Fruit fly (Drosophila melanogaster) whole organism, wandering third instar larva: Measurements from ENCODE around the gene bru3.

Experiments used
- Abd-B ChIP-seq: fragments of >200 bp; optimal IDR thresholded peaks from 2 replicates; lab custom pipeline; 2017; ENCODE audit warnings: missing biosample characterization, missing genetic modification characterization
- Dfd ChIP-seq: fragments of >200 bp; optimal IDR thresholded peaks from 2 replicates; lab custom pipeline; 2017; ENCODE audit warnings: missing biosample characterization, missing genetic modification characterization
- dmrt93B ChIP-seq: fragments of 200-800 bp; sonication (Bioruptor generic); optimal IDR thresholded peaks from 2 replicates; lab custom pipeline; 2018; ENCODE audit warnings: missing biosample characterization, mild to moderate bottlenecking, missing genetic modification characterization
- dsf ChIP-seq: sonication (Bioruptor generic); optimal IDR thresholded peaks from 2 replicates; lab custom pipeline; 2016; ENCODE audit warnings: missing biosample characterization, missing genetic modification characterization, borderline replicate concordance
- fru ChIP-seq: fragments of 200-800 bp; sonication (Bioruptor generic); optimal IDR thresholded peaks from 3 replicates; lab custom pipeline; 2016; ENCODE audit warnings: missing biosample characterization, mild to moderate bottlenecking, missing genetic modification characterization
- h ChIP-seq: fragments of 200-800 bp; sonication (Bioruptor generic); optimal IDR thresholded peaks from 3 replicates; lab custom pipeline; 2016; ENCODE audit warnings: missing biosample characterization, mild to moderate bottlenecking, missing genetic modification characterization
- jim ChIP-seq: fragments of 175-275, 200-325 bp; sonication (Bioruptor generic); optimal IDR thresholded peaks from 2 replicates; lab custom pipeline; 2016; ENCODE audit warnings: missing biosample characterization, mild to moderate bottlenecking, missing genetic modification characterization
- pan ChIP-seq: fragments of >200 bp; optimal IDR thresholded peaks from 2 replicates; lab custom pipeline; 2017
- psq ChIP-seq: fragments of 200-800 bp; sonication (Bioruptor generic); optimal IDR thresholded peaks from 3 replicates; lab custom pipeline; 2017; ENCODE audit warnings: missing biosample characterization, mild to moderate bottlenecking, missing genetic modification characterization, moderate library complexity
- sv ChIP-seq: fragments of 200-800 bp; sonication (Bioruptor generic); optimal IDR thresholded peaks from 3 replicates; lab custom pipeline; 2016; ENCODE audit warnings: missing biosample characterization, missing genetic modification characterization
- tai ChIP-seq: sonication (Bioruptor generic); optimal IDR thresholded peaks from 2 replicates; lab custom pipeline; 2016; ENCODE audit warnings: missing biosample characterization, missing genetic modification characterization

dm6 chr3L:13843356-13843755, 40.2 kb upstream of the bru3 start, which contains the start of gene Tsp68C:
- TF ChIP-seq fru (GFP tag; lab: Kevin White, UChicago) (no peak), Abd-B (GFP tag; lab: Kevin White, UChicago) (no peak), dsf (GFP tag; lab: Kevin White, UChicago) (no peak), sv (GFP tag; lab: Kevin White, UChicago) (no peak), pan (no peak), dmrt93B (GFP tag; lab: Kevin White, UChicago) (no peak), h (no peak), tai (GFP tag; lab: Kevin White, UChicago) (no peak), jim (GFP tag; lab: Kevin White, UChicago) (no peak), Dfd (no peak), psq (GFP tag; lab: Kevin White, UChicago) (no peak)
